Fruit fly (Drosophila melanogaster) whole organism, embryonic: ENCODE results near the gene CG16798.

ENCODE experiments used
- B-H1 ChIP-seq: fragments of 200-800 bp; sonication (Bioruptor generic); IDR thresholded peaks from 3 replicates; pipeline ENCODE4 v1.3.6; 2022; ENCODE audit warnings: missing biosample characterization, missing genetic modification characterization
- B-H2 ChIP-seq: fragments of 200-800 bp; sonication (Bioruptor generic); optimal IDR thresholded peaks from 2 replicates; lab custom pipeline; 2018; ENCODE audit warnings: missing biosample characterization, mild to moderate bottlenecking, missing genetic modification characterization
- Blimp-1 ChIP-seq: fragments of 200-800 bp; sonication (Bioruptor generic); optimal IDR thresholded peaks from 3 replicates; lab custom pipeline; 2018; ENCODE audit warnings: missing biosample characterization, missing genetic modification characterization, mild to moderate bottlenecking, moderate library complexity, missing genetic modification reagents
- CG10274 ChIP-seq: fragments of 200-800 bp; sonication (Bioruptor generic); optimal IDR thresholded peaks from 3 replicates; lab custom pipeline; 2017; ENCODE audit warnings: missing biosample characterization, mild to moderate bottlenecking, missing genetic modification characterization
- CG10462 ChIP-seq: fragments of 200-800 bp; sonication (Bioruptor generic); optimal IDR thresholded peaks from 2 replicates; lab custom pipeline; 2016; ENCODE audit warnings: missing biosample characterization, missing genetic modification characterization
- CG13123 ChIP-seq: fragments of 200-800 bp; sonication (Bioruptor generic); optimal IDR thresholded peaks from 2 replicates; lab custom pipeline; 2016; ENCODE audit warnings: missing biosample characterization, missing genetic modification characterization
- CG13296 ChIP-seq: fragments of 200-800 bp; sonication (Bioruptor generic); optimal IDR thresholded peaks from 3 replicates; lab custom pipeline; 2018; ENCODE audit warnings: missing biosample characterization, mild to moderate bottlenecking, missing genetic modification characterization
- CG14965 ChIP-seq: fragments of 200-800 bp; sonication (Bioruptor generic); optimal IDR thresholded peaks from 2 replicates; lab custom pipeline; 2016; ENCODE audit warnings: missing biosample characterization, missing genetic modification characterization, borderline replicate concordance
- CG15073 ChIP-seq: fragments of 200-800 bp; sonication (Bioruptor generic); optimal IDR thresholded peaks from 2 replicates; lab custom pipeline; 2016; ENCODE audit warnings: missing biosample characterization, missing genetic modification characterization
- CG15601 ChIP-seq: fragments of 200-800 bp; sonication (Bioruptor generic); optimal IDR thresholded peaks from 3 replicates; lab custom pipeline; 2019; ENCODE audit warnings: missing biosample characterization, mild to moderate bottlenecking, missing genetic modification characterization, moderate library complexity
- CG15696 ChIP-seq: fragments of 200-800 bp; sonication (Bioruptor generic); optimal IDR thresholded peaks from 2 replicates; lab custom pipeline; 2019; ENCODE audit warnings: missing biosample characterization, mild to moderate bottlenecking, missing genetic modification characterization, moderate library complexity
- CG1603 ChIP-seq: fragments of 200-800 bp; sonication (Bioruptor generic); optimal IDR thresholded peaks from 2 replicates; lab custom pipeline; 2019; ENCODE audit warnings: missing biosample characterization, mild to moderate bottlenecking, missing genetic modification characterization, moderate library complexity
- CG17186 ChIP-seq: fragments of 200-800 bp; sonication (Bioruptor generic); optimal IDR thresholded peaks from 3 replicates; lab custom pipeline; 2017; ENCODE audit warnings: missing biosample characterization, missing genetic modification reagents, missing genetic modification characterization
- CG18599 ChIP-seq: fragments of 200-800 bp; sonication (Bioruptor generic); optimal IDR thresholded peaks from 3 replicates; lab custom pipeline; 2017; ENCODE audit warnings: missing biosample characterization, missing genetic modification characterization, mild to moderate bottlenecking, moderate library complexity, missing genetic modification reagents
- CG18619 ChIP-seq: fragments of 200-800 bp; sonication (Bioruptor generic); optimal IDR thresholded peaks from 3 replicates; lab custom pipeline; 2017; ENCODE audit warnings: missing biosample characterization, mild to moderate bottlenecking, missing genetic modification characterization
- CG18764 ChIP-seq: fragments of 200-800 bp; sonication (Bioruptor generic); optimal IDR thresholded peaks from 3 replicates; lab custom pipeline; 2016; ENCODE audit warnings: missing biosample characterization, missing genetic modification characterization
- CG2199 ChIP-seq: fragments of 200-800 bp; sonication (Bioruptor generic); IDR thresholded peaks from 3 replicates; pipeline ENCODE4 v1.3.6; 2022; ENCODE audit warnings: missing biosample characterization, missing genetic modification characterization
- CG2202 ChIP-seq: fragments of 200-800 bp; sonication (Bioruptor generic); optimal IDR thresholded peaks from 2 replicates; lab custom pipeline; 2018; ENCODE audit warnings: missing biosample characterization, mild to moderate bottlenecking, missing genetic modification characterization
- CG4707 ChIP-seq: fragments of 200-800 bp; sonication (Bioruptor generic); optimal IDR thresholded peaks from 2 replicates; lab custom pipeline; 2018; ENCODE audit warnings: missing biosample characterization, mild to moderate bottlenecking, missing genetic modification characterization, moderate library complexity
- CG6813 ChIP-seq: fragments of 200-800 bp; sonication (Bioruptor generic); optimal IDR thresholded peaks from 2 replicates; lab custom pipeline; 2017; ENCODE audit warnings: missing biosample characterization, missing genetic modification characterization, mild to moderate bottlenecking, moderate library complexity, missing genetic modification reagents
- CG7271 ChIP-seq: fragments of 200-800 bp; sonication (Bioruptor generic); optimal IDR thresholded peaks from 2 replicates; lab custom pipeline; 2018; ENCODE audit warnings: missing biosample characterization, mild to moderate bottlenecking, missing genetic modification characterization, moderate library complexity
- CG8290 ChIP-seq, 3 experiments: fragments of 200-800 bp; sonication (Bioruptor generic); optimal IDR thresholded peaks; 2 replicates each; lab custom pipeline; 2016 to 2019; ENCODE audit warnings: missing biosample characterization in 3 of 3, missing genetic modification characterization in 3 of 3, mild to moderate bottlenecking in 2 of 3, moderate library complexity in 1 of 3
- CG8388 ChIP-seq: fragments of 200-800 bp; sonication (Bioruptor generic); optimal IDR thresholded peaks from 2 replicates; lab custom pipeline; 2019; ENCODE audit warnings: missing biosample characterization, mild to moderate bottlenecking, missing genetic modification characterization, moderate library complexity
- CG8944 ChIP-seq: fragments of 200-800 bp; sonication (Bioruptor generic); optimal IDR thresholded peaks from 3 replicates; lab custom pipeline; 2016; ENCODE audit warnings: missing biosample characterization, missing genetic modification characterization
- CG9727 ChIP-seq: fragments of 200-800 bp; sonication (Bioruptor generic); optimal IDR thresholded peaks from 3 replicates; lab custom pipeline; 2017; ENCODE audit warnings: missing biosample characterization, mild to moderate bottlenecking, missing genetic modification characterization
- Camta ChIP-seq: fragments of 200-800 bp; sonication (Bioruptor generic); optimal IDR thresholded peaks from 2 replicates; lab custom pipeline; 2016; ENCODE audit warnings: missing biosample characterization, missing genetic modification characterization
- Chrac-16 ChIP-seq: fragments of 200-800 bp; sonication (Bioruptor generic); optimal IDR thresholded peaks from 3 replicates; lab custom pipeline; 2016; ENCODE audit warnings: missing biosample characterization, missing genetic modification characterization
- CkIIα-i1 ChIP-seq: fragments of 200-800 bp; sonication (Bioruptor generic); IDR thresholded peaks from 2 replicates; pipeline ENCODE4 v1.3.6; 2022; ENCODE audit warnings: missing biosample characterization, missing genetic modification characterization
- Drgx ChIP-seq: fragments of 200-800 bp; sonication (Bioruptor generic); IDR thresholded peaks from 2 replicates; pipeline ENCODE4 v1.3.6; 2022; ENCODE audit warnings: missing biosample characterization, missing genetic modification characterization
- Lhr ChIP-seq: fragments of 200-800 bp; sonication (Bioruptor generic); optimal IDR thresholded peaks from 3 replicates; lab custom pipeline; 2017; ENCODE audit warnings: mild to moderate bottlenecking, missing biosample characterization, missing genetic modification reagents, missing genetic modification characterization
- Ravus ChIP-seq: fragments of 200-800 bp; sonication (Bioruptor generic); IDR thresholded peaks from 2 replicates; pipeline ENCODE4 v1.3.6; 2022; ENCODE audit warnings: missing biosample characterization, missing genetic modification characterization
- Sox100B ChIP-seq: fragments of 200-800 bp; sonication (Bioruptor generic); optimal IDR thresholded peaks from 3 replicates; lab custom pipeline; 2018; ENCODE audit warnings: missing biosample characterization, mild to moderate bottlenecking, missing genetic modification characterization
- Sry-δ ChIP-seq: fragments of 200-800 bp; sonication (Bioruptor generic); optimal IDR thresholded peaks from 2 replicates; lab custom pipeline; 2016; ENCODE audit warnings: missing biosample characterization, missing genetic modification characterization
- Usf ChIP-seq: fragments of 200-800 bp; sonication (Bioruptor generic); optimal IDR thresholded peaks from 2 replicates; lab custom pipeline; 2017; ENCODE audit warnings: missing genotype, missing biosample characterization, missing genetic modification characterization
- bowl ChIP-seq: fragments of 200-800 bp; sonication (Bioruptor generic); IDR thresholded peaks from 2 replicates; pipeline ENCODE4 v1.3.6; 2022; ENCODE audit warnings: missing biosample characterization, missing genetic modification characterization
- bsh ChIP-seq, 2 experiments: fragments of 200-800 bp; sonication (Bioruptor generic); optimal IDR thresholded peaks; 2 replicates each; lab custom pipeline; 2017 to 2018; ENCODE audit warnings: mild to moderate bottlenecking in 2 of 2, missing biosample characterization in 2 of 2, missing genetic modification characterization in 2 of 2, moderate library complexity in 1 of 2
- cad ChIP-seq: fragments of >200 bp; optimal IDR thresholded peaks from 2 replicates; lab custom pipeline; 2017; ENCODE audit warnings: missing biosample characterization, missing genetic modification characterization
- cas ChIP-seq: fragments of 200-800 bp; sonication (Bioruptor generic); IDR thresholded peaks from 2 replicates; pipeline ENCODE4 v1.3.6; 2022; ENCODE audit warnings: missing biosample characterization, missing genetic modification characterization
- cwo ChIP-seq: fragments of 200-800 bp; sonication (Bioruptor generic); optimal IDR thresholded peaks from 3 replicates; lab custom pipeline; 2017; ENCODE audit warnings: missing biosample characterization, missing genetic modification characterization, mild to moderate bottlenecking, moderate library complexity, missing genetic modification reagents
- dmrt11E ChIP-seq: fragments of 200-800 bp; sonication (Bioruptor generic); optimal IDR thresholded peaks from 3 replicates; lab custom pipeline; 2018; ENCODE audit warnings: missing biosample characterization, mild to moderate bottlenecking, missing genetic modification characterization, moderate library complexity
- eve ChIP-seq, 2 experiments: fragments of >200 bp; optimal IDR thresholded peaks; 2 replicates each; lab custom pipeline; 2017; ENCODE audit warnings: missing biosample characterization in 2 of 2, missing genetic modification characterization in 2 of 2
- fd64A ChIP-seq: fragments of 200-800 bp; sonication (Bioruptor generic); optimal IDR thresholded peaks from 3 replicates; lab custom pipeline; 2018; ENCODE audit warnings: missing biosample characterization, mild to moderate bottlenecking, missing genetic modification characterization
- gt ChIP-seq: fragments of 200-800 bp; sonication (Bioruptor generic); IDR thresholded peaks from 2 replicates; pipeline ENCODE4 v1.3.6; 2022; ENCODE audit warnings: missing biosample characterization, missing genetic modification characterization
- p53 ChIP-seq: fragments of 200-800 bp; sonication (Bioruptor generic); optimal IDR thresholded peaks from 2 replicates; lab custom pipeline; 2016; ENCODE audit warnings: missing biosample characterization, missing genetic modification characterization
- ranshi ChIP-seq: fragments of 200-800 bp; sonication (Bioruptor generic); IDR thresholded peaks from 2 replicates; pipeline ENCODE4 v1.3.6; 2022; ENCODE audit warnings: missing biosample characterization, missing genetic modification characterization
- vfl ChIP-seq: fragments of 200-800 bp; sonication (Bioruptor generic); optimal IDR thresholded peaks from 2 replicates; lab custom pipeline; 2016; ENCODE audit warnings: missing biosample characterization, missing genetic modification characterization
- zf30C ChIP-seq: fragments of 200-800 bp; sonication (Bioruptor generic); optimal IDR thresholded peaks from 3 replicates; lab custom pipeline; 2018; ENCODE audit warnings: missing biosample characterization, mild to moderate bottlenecking, missing genetic modification characterization

CG16798 gene

dm6 chr2L:20329612-20330011 is 52.5 kb downstream of the CG16798 start:
- no peak for TF ChIP-seq CG8944 (GFP tag; lab: Kevin White, UChicago)
- no peak for TF ChIP-seq CG18599 (GFP tag; lab: Kevin White, UChicago)
- no peak for TF ChIP-seq Chrac-16
- TF ChIP-seq p53 (GFP tag; lab: Kevin White, UChicago) = no peak
- no peak for TF ChIP-seq Ravus (GFP tag; lab: Robert Waterston, UW)
- no peak for TF ChIP-seq CG17186 (GFP tag; lab: Kevin White, UChicago)

DNA sequence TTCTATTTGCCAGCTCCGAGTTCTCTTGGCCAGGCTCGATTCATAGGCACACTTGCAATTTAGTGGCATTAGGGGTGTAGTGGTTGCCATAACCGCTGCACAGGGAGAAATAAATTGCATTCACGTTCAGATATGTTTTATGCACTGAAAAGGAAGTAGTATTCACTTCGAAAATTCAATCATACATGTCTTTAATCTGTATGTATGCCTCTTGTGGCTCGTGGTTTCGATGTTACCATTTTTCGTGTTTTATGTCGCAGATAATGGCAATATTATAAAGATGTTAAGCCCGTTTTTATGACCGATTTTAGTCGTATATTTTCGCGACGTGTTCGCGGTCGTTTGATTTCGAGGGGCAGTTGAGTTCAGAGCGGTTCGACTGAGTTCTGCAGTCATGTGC is 53.6 kb downstream of the CG16798 start:
- TF ChIP-seq CG15696 (tag; lab: Kevin White, UChicago) (no peak), eve (GFP tag; optimal IDR thresholded peaks at IDR 0.05; lab: Kevin White, UChicago) (no peak), Sox100B (GFP tag; lab: Kevin White, UChicago) (no peak), CG2202 (tag; lab: Kevin White, UChicago) (no peak), CG2199 (0 out of 3 replicates have a peak, but pooled peaks have one; percentile 30), CG14965 (GFP tag; lab: Kevin White, UChicago) (no peak), ranshi (GFP tag; lab: Robert Waterston, UW) (no peak), CG13296 (no peak), CG15073 (GFP tag; lab: Kevin White, UChicago) (no peak), gt (GFP tag; lab: Robert Waterston, UW) (no peak), B-H2 (no peak), CG10462 (GFP tag; lab: Kevin White, UChicago) (no peak), CG13123 (GFP tag; lab: Kevin White, UChicago) (no peak), cas (no peak), Sry-δ (GFP tag; lab: Kevin White, UChicago) (no peak), vfl (GFP tag; lab: Kevin White, UChicago) (no peak), CG10274 (no peak), CG18764 (GFP tag; lab: Kevin White, UChicago) (no peak), bsh (GFP tag; optimal IDR thresholded peaks at IDR 0.05; lab: Kevin White, UChicago) (peak in 1 of 2 experiments; percentile 4), Drgx (peak; percentile 72)

DNA sequence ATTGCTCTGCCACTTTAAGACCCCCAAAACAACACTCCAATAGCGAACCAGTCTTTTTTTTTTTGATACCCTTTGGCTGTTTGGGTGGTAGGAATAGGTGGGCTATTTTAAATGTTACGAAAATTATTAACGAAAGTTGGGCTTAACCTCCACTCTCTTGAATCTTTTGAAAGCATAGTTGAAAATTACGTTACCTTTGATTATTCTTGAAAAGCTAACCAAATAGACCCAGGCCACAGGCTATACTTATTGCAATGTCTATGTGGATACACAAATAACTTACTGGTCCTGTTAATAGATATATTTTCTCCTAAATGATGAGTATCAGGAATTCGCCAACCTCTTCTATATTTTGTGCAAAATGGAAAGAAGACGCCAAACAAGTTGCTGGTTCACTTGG is 54.2 kb downstream of the CG16798 start:
- TF ChIP-seq bsh (GFP tag; optimal IDR thresholded peaks at IDR 0.05; lab: Kevin White, UChicago) (no peak), Drgx (peak; percentile 36; the same call in 1 of the 2 replicates), Camta (GFP tag; lab: Kevin White, UChicago) (no peak), CG1603 (tag; lab: Kevin White, UChicago) (no peak), B-H1 (GFP tag; lab: Robert Waterston, UW) (no peak)

DNA sequence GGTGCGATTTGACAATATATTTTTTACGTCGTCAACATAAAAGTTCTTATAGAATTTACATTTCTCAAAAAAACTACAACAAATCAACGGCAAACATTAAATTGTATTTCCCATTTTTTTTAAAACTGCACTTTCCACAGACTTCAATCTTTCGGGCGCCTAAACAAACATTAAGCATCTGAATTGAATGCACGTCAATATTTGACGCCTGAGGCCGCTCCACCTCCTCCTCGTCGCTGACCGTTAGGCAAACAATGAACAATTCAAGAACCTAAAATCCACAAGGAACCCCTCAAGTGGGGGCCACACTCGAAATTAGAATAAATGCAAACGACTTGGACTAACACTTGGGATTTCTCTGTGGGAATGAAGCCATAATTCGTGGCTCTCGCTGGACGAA is 54.8 kb downstream of the CG16798 start:
- TF ChIP-seq Usf (GFP tag; lab: Kevin White, UChicago) (peak; percentile 12), Drgx (no peak), CG6813 (GFP tag; lab: Kevin White, UChicago) (peak; percentile 19), bowl (GFP tag; lab: Robert Waterston, UW) (no peak), cwo (GFP tag; lab: Kevin White, UChicago) (no peak), zf30C (GFP tag; lab: Kevin White, UChicago) (no peak), cad (GFP tag; lab: Kevin White, UChicago) (no peak), CG8388 (GFP tag; lab: Kevin White, UChicago) (peak; percentile 10), CkIIα-i1 (no peak), CG7271 (tag; lab: Kevin White, UChicago) (no peak), CG4707 (peak; percentile 48), CG8290 (GFP tag; optimal IDR thresholded peaks at IDR 0.05; lab: Kevin White, UChicago) (no peak), CG8290 (tag; optimal IDR thresholded peaks at IDR 0.05; lab: Kevin White, UChicago) (peak in 1 of 2 experiments; percentile 19), CG9727 (GFP tag; lab: Kevin White, UChicago) (no peak), CG18619 (GFP tag; lab: Kevin White, UChicago) (peak; percentile 4), Blimp-1 (peak; percentile 18), fd64A (GFP tag; lab: Kevin White, UChicago) (peak; percentile 54), Lhr (GFP tag; lab: Kevin White, UChicago) (peak; percentile 36), CG15601 (tag; lab: Kevin White, UChicago) (peak; percentile 50), dmrt11E (peak; percentile 65)
